2 fruit fly cellular contexts compared by ENCODE assay signal in the genomic region with DNA sequence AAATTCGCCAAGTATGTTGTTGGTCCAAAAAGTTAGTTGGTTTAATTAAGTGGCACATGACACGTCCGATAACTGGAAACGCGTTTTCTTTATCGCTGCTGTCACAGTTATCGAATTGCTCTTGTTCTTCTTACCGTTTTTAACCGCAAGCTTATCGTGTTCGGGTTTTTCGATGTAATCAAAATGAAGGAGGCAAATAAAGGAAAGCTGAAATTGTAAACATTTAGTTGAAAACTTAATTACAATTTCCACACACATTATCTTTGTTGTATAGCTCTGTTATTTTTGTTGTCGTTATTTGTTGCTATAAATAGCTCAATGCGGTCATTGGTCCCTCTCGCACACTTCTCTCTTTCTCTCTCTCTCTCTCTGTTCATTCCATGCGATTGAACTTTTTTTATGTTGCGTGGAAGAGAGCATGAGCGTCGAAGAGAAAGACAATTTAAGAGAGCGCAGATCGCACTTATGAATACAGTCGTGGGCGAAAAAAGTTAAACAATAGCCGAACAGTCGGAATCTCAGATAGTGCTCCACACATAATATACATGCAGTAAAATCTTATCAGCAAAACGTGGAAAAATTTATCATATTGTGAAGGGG.
TF ChIP-seq lines count a peak whose summit lies in the region.

No protein-coding gene starts in this region.

TF ChIP-seq in whole organism, embryonic, 481 proteins besides CTCF, POLR2A, EP300 and RAD21 (continued from another document and continues in another):
- TF ChIP-seq CG9215 (GFP tag; IDR thresholded peaks at IDR 0.05; lab: Robert Waterston, UW) (no peak), Bgb (GFP tag; IDR thresholded peaks at IDR 0.05; lab: Robert Waterston, UW; ENCODE audit: partially characterized antibody) (peak; percentile 44), sna (GFP tag; IDR thresholded peaks at IDR 0.05; lab: Robert Waterston, UW; ENCODE audit: partially characterized antibody) (peak; percentile 53; the same call in 1 of the 2 replicates), caup (GFP tag; optimal IDR thresholded peaks at IDR 0.05; lab: Kevin White, UChicago; ENCODE audit: severe bottlenecking) (peak; percentile 33), CG8478 (optimal IDR thresholded peaks at IDR 0.05; lab: Kevin White, UChicago) (no peak), sima (GFP tag; optimal IDR thresholded peaks at IDR 0.05; lab: Kevin White, UChicago) (no peak), zfh1 (GFP tag; IDR thresholded peaks at IDR 0.05; lab: Robert Waterston, UW) (no peak), tio (GFP tag; optimal IDR thresholded peaks at IDR 0.05; lab: Kevin White, UChicago) (no peak), Mrtf (GFP tag; IDR thresholded peaks at IDR 0.05; lab: Robert Waterston, UW) (no peak), ssp (GFP tag; IDR thresholded peaks at IDR 0.05; lab: Robert Waterston, UW) (no peak), CG34422 (GFP tag; IDR thresholded peaks at IDR 0.05; lab: Robert Waterston, UW) (no peak), knrl (GFP tag; IDR thresholded peaks at IDR 0.05; lab: Robert Waterston, UW; ENCODE audit: partially characterized antibody) (no peak), esg (GFP tag; conservative IDR thresholded peaks at IDR 0.05; lab: Robert Waterston, UW) (no peak), ac (GFP tag; optimal IDR thresholded peaks at IDR 0.05; lab: Kevin White, UChicago) (no peak), yki (optimal IDR thresholded peaks at IDR 0.05; lab: Kevin White, UChicago) (peak; percentile 83), C15 (GFP tag; IDR thresholded peaks at IDR 0.05; lab: Robert Waterston, UW) (no peak), CG2712 (tag; optimal IDR thresholded peaks at IDR 0.05; lab: Kevin White, UChicago) (no peak), p53 (GFP tag; optimal IDR thresholded peaks at IDR 0.05; lab: Kevin White, UChicago) (no peak), az2 (GFP tag; optimal IDR thresholded peaks at IDR 0.05; lab: Kevin White, UChicago) (no peak), mld (GFP tag; IDR thresholded peaks at IDR 0.05; lab: Robert Waterston, UW; ENCODE audit: partially characterized antibody) (peak; percentile 51; the same call in 1 of the 3 replicates), CG15601 (tag; optimal IDR thresholded peaks at IDR 0.05; lab: Kevin White, UChicago) (peak; percentile 28), CG4360 (GFP tag; IDR thresholded peaks at IDR 0.05; lab: Robert Waterston, UW) (no peak), CrebB (tag; optimal IDR thresholded peaks at IDR 0.05; lab: Kevin White, UChicago) (peak; percentile 27), salm (tag; optimal IDR thresholded peaks at IDR 0.05; lab: Kevin White, UChicago) (no peak), lilli (GFP tag; optimal IDR thresholded peaks at IDR 0.05; lab: Kevin White, UChicago) (peak; percentile 37), nerfin-2 (GFP tag; IDR thresholded peaks at IDR 0.05; lab: Robert Waterston, UW; ENCODE audit: partially characterized antibody) (peak; percentile 52; the same call in 1 of the 2 replicates), Hr51 (GFP tag; optimal IDR thresholded peaks at IDR 0.05; lab: Kevin White, UChicago) (no peak), Scr (GFP tag; IDR thresholded peaks at IDR 0.05; lab: Robert Waterston, UW; ENCODE audit: partially characterized antibody) (peak; percentile 55), CG31365 (tag; optimal IDR thresholded peaks at IDR 0.05; lab: Kevin White, UChicago) (peak; percentile 38), schlank (tag; optimal IDR thresholded peaks at IDR 0.05; lab: Kevin White, UChicago) (peak; percentile 11), Dref (GFP tag; IDR thresholded peaks at IDR 0.05; lab: Robert Waterston, UW) (peak; percentile 44), CG32532 (GFP tag; IDR thresholded peaks at IDR 0.05; lab: Robert Waterston, UW) (peak; percentile 55; the same call in 1 of the 2 replicates), row (GFP tag; IDR thresholded peaks at IDR 0.05; lab: Robert Waterston, UW) (peak; percentile 34; the same call in 1 of the 3 replicates), NfI (GFP tag; optimal IDR thresholded peaks at IDR 0.05; lab: Kevin White, UChicago) (peak; percentile 23), CG7987 (GFP tag; optimal IDR thresholded peaks at IDR 0.05; lab: Kevin White, UChicago) (peak; percentile 52), CG1233 (GFP tag; optimal IDR thresholded peaks at IDR 0.05; lab: Kevin White, UChicago) (peak; percentile 10), Dbx (GFP tag; IDR thresholded peaks at IDR 0.05; lab: Robert Waterston, UW) (peak; percentile 26; the same call in 1 of the 3 replicates), gce (GFP tag; IDR thresholded peaks at IDR 0.05; lab: Robert Waterston, UW) (0 out of 3 replicates have a peak, but pooled peaks have one; percentile 41), seq (GFP tag; IDR thresholded peaks at IDR 0.05; lab: Robert Waterston, UW) (no peak), hth (optimal IDR thresholded peaks at IDR 0.05; lab: Kevin White, UChicago) (no peak), z (GFP tag; IDR thresholded peaks at IDR 0.05; lab: Robert Waterston, UW) (peak; percentile 58; the same call in 2 of the 3 replicates), Dp (GFP tag; optimal IDR thresholded peaks at IDR 0.05; lab: Kevin White, UChicago) (no peak), CG6813 (GFP tag; optimal IDR thresholded peaks at IDR 0.05; lab: Kevin White, UChicago) (peak; percentile 13), Stat92E (GFP tag; optimal IDR thresholded peaks at IDR 0.05; lab: Kevin White, UChicago) (no peak), CG12769 (tag; optimal IDR thresholded peaks at IDR 0.05; lab: Kevin White, UChicago) (no peak), tna (GFP tag; IDR thresholded peaks at IDR 0.05; lab: Robert Waterston, UW; ENCODE audit: partially characterized antibody) (peak; percentile 72), CG34376 (GFP tag; optimal IDR thresholded peaks at IDR 0.05; lab: Kevin White, UChicago) (peak; percentile 43), Med (GFP tag; lab: Kevin White, UChicago) (peak; percentile 82), CG3281 (GFP tag; optimal IDR thresholded peaks at IDR 0.05; lab: Kevin White, UChicago) (peak; percentile 4), slbo (GFP tag; IDR thresholded peaks at IDR 0.05; lab: Robert Waterston, UW) (peak; percentile 51), zen2 (GFP tag; IDR thresholded peaks at IDR 0.05; lab: Robert Waterston, UW; ENCODE audit: partially characterized antibody) (peak; percentile 59; the same call in 1 of the 3 replicates), wdn (GFP tag; IDR thresholded peaks at IDR 0.05; lab: Robert Waterston, UW) (no peak), gsb-n (tag; optimal IDR thresholded peaks at IDR 0.05; lab: Kevin White, UChicago) (no peak), CG10543 (GFP tag; optimal IDR thresholded peaks at IDR 0.05; lab: Kevin White, UChicago) (peak; percentile 51), NK7.1 (GFP tag; optimal IDR thresholded peaks at IDR 0.05; lab: Kevin White, UChicago) (no peak), Awh (GFP tag; IDR thresholded peaks at IDR 0.05; lab: Robert Waterston, UW) (peak; percentile 57), grn (GFP tag; optimal IDR thresholded peaks at IDR 0.05; lab: Kevin White, UChicago) (peak; percentile 43), CG6175 (GFP tag; IDR thresholded peaks at IDR 0.05; lab: Robert Waterston, UW) (no peak), psq (GFP tag; optimal IDR thresholded peaks at IDR 0.05; lab: Kevin White, UChicago) (no peak), bcd (GFP tag; optimal IDR thresholded peaks at IDR 0.05; lab: Kevin White, UChicago) (no peak), CG5245 (GFP tag; optimal IDR thresholded peaks at IDR 0.05; lab: Kevin White, UChicago) (peak; percentile 16)

TF ChIP-seq in whole organism, prepupa, 60 proteins besides CTCF, POLR2A, EP300 and RAD21 (continued from another document):
- TF ChIP-seq Sox102F (GFP tag; optimal IDR thresholded peaks at IDR 0.05; lab: Kevin White, UChicago): no peak
- no peak for TF ChIP-seq ss (GFP tag; optimal IDR thresholded peaks at IDR 0.05; lab: Kevin White, UChicago)
- no peak for TF ChIP-seq esn (GFP tag; optimal IDR thresholded peaks at IDR 0.05; lab: Kevin White, UChicago)
- no peak for TF ChIP-seq CG4318 (GFP tag; optimal IDR thresholded peaks at IDR 0.05; lab: Kevin White, UChicago)
- TF ChIP-seq topi (GFP tag; optimal IDR thresholded peaks at IDR 0.05; lab: Kevin White, UChicago): peak; percentile 35
- TF ChIP-seq Hr38 (GFP tag; optimal IDR thresholded peaks at IDR 0.05; lab: Kevin White, UChicago): no peak
- TF ChIP-seq CG10669 (GFP tag; optimal IDR thresholded peaks at IDR 0.05; lab: Kevin White, UChicago): no peak
- TF ChIP-seq CG3919 (GFP tag; optimal IDR thresholded peaks at IDR 0.05; lab: Kevin White, UChicago): peak; percentile 38
- peak; percentile 44 for TF ChIP-seq vri (GFP tag; optimal IDR thresholded peaks at IDR 0.05; lab: Kevin White, UChicago)
- TF ChIP-seq Blimp-1 (GFP tag; optimal IDR thresholded peaks at IDR 0.05; lab: Kevin White, UChicago): no peak
- no peak for TF ChIP-seq Ets96B (tag; optimal IDR thresholded peaks at IDR 0.05; lab: Kevin White, UChicago)
- TF ChIP-seq CG16779 (tag; optimal IDR thresholded peaks at IDR 0.05; lab: Kevin White, UChicago): peak; percentile 39
- TF ChIP-seq CG8319 (GFP tag; optimal IDR thresholded peaks at IDR 0.05; lab: Kevin White, UChicago): no peak
- no peak for TF ChIP-seq CG11902 (GFP tag; optimal IDR thresholded peaks at IDR 0.05; lab: Kevin White, UChicago)
- TF ChIP-seq CG31627 (GFP tag; optimal IDR thresholded peaks at IDR 0.05; lab: Kevin White, UChicago): peak; percentile 34
- no peak for TF ChIP-seq salr (GFP tag; optimal IDR thresholded peaks at IDR 0.05; lab: Kevin White, UChicago)
- no peak for TF ChIP-seq spab (GFP tag; optimal IDR thresholded peaks at IDR 0.05; lab: Kevin White, UChicago)
- TF ChIP-seq CG6792 (GFP tag; optimal IDR thresholded peaks at IDR 0.05; lab: Kevin White, UChicago): peak; percentile 15
- no peak for TF ChIP-seq CG8632 (GFP tag; optimal IDR thresholded peaks at IDR 0.05; lab: Kevin White, UChicago)
- TF ChIP-seq CG11762 (GFP tag; optimal IDR thresholded peaks at IDR 0.05; lab: Kevin White, UChicago; ENCODE audit: insufficient read depth): no peak
- no peak for TF ChIP-seq CG3032 (tag; optimal IDR thresholded peaks at IDR 0.05; lab: Kevin White, UChicago)
- TF ChIP-seq fd59A (GFP tag; optimal IDR thresholded peaks at IDR 0.05; lab: Kevin White, UChicago): no peak
- no peak for TF ChIP-seq dac (GFP tag; optimal IDR thresholded peaks at IDR 0.05; lab: Kevin White, UChicago)
- TF ChIP-seq CG6163 (GFP tag; IDR thresholded peaks at IDR 0.05; lab: Robert Waterston, UW): peak; percentile 42; the same call in 2 of the 3 replicates
- peak; percentile 24 for TF ChIP-seq acj6 (GFP tag; optimal IDR thresholded peaks at IDR 0.05; lab: Kevin White, UChicago)
- TF ChIP-seq fkh (GFP tag; optimal IDR thresholded peaks at IDR 0.05; lab: Kevin White, UChicago): peak; percentile 56
- peak; percentile 13 for TF ChIP-seq CG7368 (GFP tag; optimal IDR thresholded peaks at IDR 0.05; lab: Kevin White, UChicago)
- no peak; the same call in 2 of the 3 replicates for TF ChIP-seq CG8119 (GFP tag; IDR thresholded peaks at IDR 0.05; lab: Robert Waterston, UW)
- no peak for TF ChIP-seq CG32006 (GFP tag; optimal IDR thresholded peaks at IDR 0.05; lab: Kevin White, UChicago)
- no peak for TF ChIP-seq Gug (GFP tag; IDR thresholded peaks at IDR 0.05; lab: Robert Waterston, UW)
- peak; percentile 22 for TF ChIP-seq lz (GFP tag; optimal IDR thresholded peaks at IDR 0.05; lab: Kevin White, UChicago)
- TF ChIP-seq CG10631 (GFP tag; optimal IDR thresholded peaks at IDR 0.05; lab: Kevin White, UChicago): no peak
- peak; percentile 53 for TF ChIP-seq Met (GFP tag; optimal IDR thresholded peaks at IDR 0.05; lab: Kevin White, UChicago)
- no peak for TF ChIP-seq cyc (GFP tag; optimal IDR thresholded peaks at IDR 0.05; lab: Kevin White, UChicago)
- TF ChIP-seq CG34406 (GFP tag; optimal IDR thresholded peaks at IDR 0.05; lab: Kevin White, UChicago): peak; percentile 23
- TF ChIP-seq Ets21C (GFP tag; optimal IDR thresholded peaks at IDR 0.05; lab: Kevin White, UChicago): peak; percentile 19
- TF ChIP-seq CG15336 (GFP tag; IDR thresholded peaks at IDR 0.05; lab: Robert Waterston, UW): peak; percentile 68
- no peak for TF ChIP-seq Eip78C (GFP tag; lab: Kevin White, UChicago)
- no peak for TF ChIP-seq CG9139 (GFP tag; optimal IDR thresholded peaks at IDR 0.05; lab: Kevin White, UChicago)
- no peak for TF ChIP-seq CG1621 (tag; optimal IDR thresholded peaks at IDR 0.05; lab: Kevin White, UChicago)
- peak; percentile 11 for TF ChIP-seq Sox15 (GFP tag; optimal IDR thresholded peaks at IDR 0.05; lab: Kevin White, UChicago)
